Fruit fly (Drosophila melanogaster) whole organism, pupa: Measurements from ENCODE around the gene pit.

ENCODE experiments used
- CG10348 ChIP-seq: fragments of 200-800 bp; sonication (Bioruptor generic); IDR thresholded peaks from 2 replicates; pipeline ENCODE4 v1.3.6; 2022; ENCODE audit warnings: missing biosample characterization, missing genetic modification characterization
- CG12605 ChIP-seq: fragments of 200-800 bp; sonication (Bioruptor generic); IDR thresholded peaks from 2 replicates; pipeline ENCODE4 v1.3.6; 2022; ENCODE audit warnings: missing biosample characterization, missing genetic modification characterization
- CG17806 ChIP-seq: fragments of 200-800 bp; sonication (Bioruptor generic); optimal IDR thresholded peaks from 2 replicates; lab custom pipeline; 2018; ENCODE audit warnings: missing biosample characterization, mild to moderate bottlenecking, missing genetic modification characterization, moderate library complexity
- CG32121 ChIP-seq: fragments of 200-800 bp; sonication (Bioruptor generic); IDR thresholded peaks from 2 replicates; pipeline ENCODE4 v1.3.6; 2022; ENCODE audit warnings: missing biosample characterization, missing genetic modification characterization
- CG34367 ChIP-seq: fragments of 200-800 bp; sonication (Bioruptor generic); optimal IDR thresholded peaks from 2 replicates; lab custom pipeline; 2018; ENCODE audit warnings: missing biosample characterization, mild to moderate bottlenecking, missing genetic modification characterization
- CG8159 ChIP-seq: fragments of 200-800 bp; sonication (Bioruptor generic); optimal IDR thresholded peaks from 3 replicates; lab custom pipeline; 2018; ENCODE audit warnings: missing biosample characterization, mild to moderate bottlenecking, missing genetic modification characterization, moderate library complexity
- CG8301 ChIP-seq: fragments of 200-800 bp; sonication (Bioruptor generic); optimal IDR thresholded peaks from 2 replicates; lab custom pipeline; 2018; ENCODE audit warnings: missing biosample characterization, mild to moderate bottlenecking, missing genetic modification characterization
- EcR ChIP-seq: fragments of 200-800 bp; sonication (Bioruptor generic); optimal IDR thresholded peaks from 3 replicates; lab custom pipeline; 2019; ENCODE audit warnings: missing biosample characterization, missing genetic modification characterization, mild to moderate bottlenecking, moderate library complexity, missing genetic modification reagents
- Pif1A ChIP-seq: fragments of 200-800 bp; sonication (Bioruptor generic); optimal IDR thresholded peaks from 3 replicates; lab custom pipeline; 2016; ENCODE audit warnings: missing biosample characterization, missing genetic modification characterization
- Pif1B ChIP-seq: fragments of 200-800 bp; sonication (Bioruptor generic); optimal IDR thresholded peaks from 3 replicates; lab custom pipeline; 2016; ENCODE audit warnings: missing biosample characterization, missing genetic modification characterization
- gl ChIP-seq: fragments of 200-800 bp; sonication (Bioruptor generic); optimal IDR thresholded peaks from 2 replicates; lab custom pipeline; 2018; ENCODE audit warnings: missing biosample characterization, mild to moderate bottlenecking, missing genetic modification characterization

- TF ChIP-seq CG34367 (tag; lab: Kevin White, UChicago): no peak
- TF ChIP-seq EcR (GFP tag; lab: Kevin White, UChicago): no peak
- no peak for TF ChIP-seq CG10348 (GFP tag; lab: Robert Waterston, UW)
- peak; percentile 67 for TF ChIP-seq CG12605 (GFP tag; lab: Robert Waterston, UW)
- TF ChIP-seq CG32121 (GFP tag; lab: Robert Waterston, UW): no peak
- TF ChIP-seq Pif1A (GFP tag; lab: Kevin White, UChicago): no peak
- TF ChIP-seq CG17806 (tag; lab: Kevin White, UChicago): no peak
- TF ChIP-seq CG8301 (tag; lab: Kevin White, UChicago): no peak
- no peak for TF ChIP-seq Pif1B (GFP tag; lab: Kevin White, UChicago)
- no peak for TF ChIP-seq CG8159
- no peak for TF ChIP-seq gl (tag; lab: Kevin White, UChicago)
Measured at dm6 chr3R:22080161-22080560, 46.1 kb downstream of the pit start, which contains the start of gene CG13408.
